Worm (Caenorhabditis elegans) whole organism, L4 larva: ENCODE results near the gene idpp-16.

Experiments
- aha-1 ChIP-seq: fragments of 150-350 bp; peaks from one replicate; lab custom pipeline; 2014; ENCODE audit warnings: missing biosample characterization, missing genetic modification characterization
- ceh-82 ChIP-seq: sonication (generic microtip); optimal IDR thresholded peaks from 2 replicates; lab custom pipeline; 2017; ENCODE audit warnings: missing biosample characterization, missing genetic modification characterization
- daf-16 ChIP-seq, 3 experiments: sonication (generic microtip); optimal IDR thresholded peaks; 2 replicates each; lab custom pipeline; 2016 to 2017; ENCODE audit warnings: missing genetic modification characterization in 3 of 3, missing genetic modification reagents in 3 of 3, mild to moderate bottlenecking in 2 of 3, missing compliant biosample characterization in 2 of 3, missing biosample characterization in 1 of 3, moderate library complexity in 1 of 3
- dmd-6 ChIP-seq: fragments of 200-800 bp; sonication (Bioruptor generic); IDR thresholded peaks from 2 replicates; pipeline ENCODE4 v1.3.6; 2022; ENCODE audit warnings: missing genetic modification reagents, missing genetic modification characterization, missing compliant biosample characterization
- hlh-30 ChIP-seq: sonication (generic microtip); optimal IDR thresholded peaks from 2 replicates; lab custom pipeline; 2017; ENCODE audit warnings: antibody characterized with exemption, mild to moderate bottlenecking, missing genetic modification characterization, missing compliant biosample characterization; ENCODE audit not compliant: insufficient read depth
- lin-15B ChIP-seq: fragments of 150-350 bp; sonication (generic microtip); optimal IDR thresholded peaks from 3 replicates; lab custom pipeline; 2014; ENCODE audit warnings: missing biosample characterization, missing genetic modification characterization
- lin-39 ChIP-seq: fragments of 150-350 bp; optimal IDR thresholded peaks from 2 replicates; lab custom pipeline; 2014; ENCODE audit warnings: missing biosample characterization, missing genetic modification reagents, missing genetic modification characterization
- nhr-6 ChIP-seq: fragments of 150-350 bp; optimal IDR thresholded peaks from 2 replicates; lab custom pipeline; 2014; ENCODE audit warnings: missing biosample characterization, missing genetic modification characterization
- nhr-76 ChIP-seq: fragments of 150-350 bp; optimal IDR thresholded peaks from 2 replicates; lab custom pipeline; 2014; ENCODE audit warnings: missing biosample characterization, missing genetic modification characterization
- ztf-11 ChIP-seq: fragments of 150-350 bp; optimal IDR thresholded peaks from 2 replicates; lab custom pipeline; 2014; ENCODE audit warnings: missing biosample characterization, missing genetic modification characterization

DNA sequence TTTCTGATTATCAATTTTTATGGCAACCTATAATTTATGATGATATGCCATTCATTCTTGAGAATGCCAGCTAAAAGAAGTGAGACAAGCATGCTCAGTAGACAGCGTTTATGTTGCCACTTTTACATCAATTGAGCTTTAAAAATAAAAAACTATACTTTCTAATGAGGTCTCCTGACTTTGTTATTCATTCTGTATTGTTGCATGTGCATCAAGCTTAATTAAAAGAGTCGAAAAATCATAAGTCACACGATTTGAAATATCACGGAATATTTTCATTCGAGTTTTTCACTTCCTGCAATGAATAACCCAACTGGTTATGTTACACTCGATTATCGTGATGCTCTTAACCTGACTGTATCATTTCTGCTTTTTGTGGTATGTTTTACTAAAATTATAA is 43.7 kb downstream of the idpp-16 start, which contains the start of gene srx-86:
- TF ChIP-seq dmd-6 (GFP tag; lab: Robert Waterston, UW) (no peak), ztf-11 (tag; lab: Kevin White, UChicago) (no peak), lin-15B (tag; lab: Kevin White, UChicago) (no peak), ceh-82 (tag; lab: Kevin White, UChicago) (no peak), lin-39 (tag; lab: Kevin White, UChicago) (no peak), daf-16 (GFP tag; optimal IDR thresholded peaks at IDR 0.05; lab: Kevin White, UChicago) (no peak), daf-16 (tag; optimal IDR thresholded peaks at IDR 0.05; lab: Kevin White, UChicago) (no peak), nhr-76 (tag; lab: Kevin White, UChicago) (no peak), nhr-6 (tag; lab: Kevin White, UChicago) (no peak), aha-1 (tag; lab: Kevin White, UChicago) (no peak), hlh-30 (tag; lab: Kevin White, UChicago) (no peak)
